Worm (Caenorhabditis elegans) whole organism, young adult: ENCODE results near the gene sqst-5.

ENCODE experiments used
- B0336.3 ChIP-seq: fragments of 200-800 bp; sonication (Bioruptor generic); IDR thresholded peaks from 2 replicates; pipeline ENCODE4 v1.3.6; 2022; ENCODE audit warnings: missing genetic modification characterization, missing compliant biosample characterization
- C06A6.2 ChIP-seq: fragments of 200-800 bp; sonication (Bioruptor generic); conservative IDR thresholded peaks from 2 replicates; pipeline ENCODE4 v1.3.6; 2022; ENCODE audit warnings: missing genetic modification characterization, missing compliant biosample characterization
- D2030.7 ChIP-seq: fragments of 200-800 bp; sonication (Bioruptor generic); IDR thresholded peaks from 2 replicates; pipeline ENCODE4 v1.3.6; 2022; ENCODE audit warnings: missing genetic modification reagents, missing genetic modification characterization, missing compliant biosample characterization
- F10E7.11 ChIP-seq: sonication (generic microtip); optimal IDR thresholded peaks from 2 replicates; lab custom pipeline; 2017; ENCODE audit warnings: mild to moderate bottlenecking, missing genetic modification characterization, moderate library complexity, missing compliant biosample characterization
- F33H1.4 ChIP-seq: fragments of 200-800 bp; sonication (Bioruptor generic); IDR thresholded peaks from 2 replicates; pipeline ENCODE4 v1.3.6; 2022; ENCODE audit warnings: missing genetic modification reagents, missing genetic modification characterization, missing compliant biosample characterization
- F39B2.1 ChIP-seq: fragments of 200-800 bp; sonication (Bioruptor generic); IDR thresholded peaks from 2 replicates; pipeline ENCODE4 v1.3.6; 2022; ENCODE audit warnings: missing genetic modification reagents, missing genetic modification characterization, missing compliant biosample characterization
- Y53G8AR.9 ChIP-seq: fragments of 200-800 bp; sonication (Bioruptor generic); conservative IDR thresholded peaks from 2 replicates; pipeline ENCODE4 v1.3.6; 2022; ENCODE audit warnings: missing genetic modification reagents, missing genetic modification characterization, missing compliant biosample characterization
- Y56A3A.18 ChIP-seq: fragments of 200-800 bp; sonication (Bioruptor generic); IDR thresholded peaks from 2 replicates; pipeline ENCODE4 v1.3.6; 2022; ENCODE audit warnings: missing genetic modification reagents, missing genetic modification characterization, missing compliant biosample characterization
- aptf-2 ChIP-seq: fragments of 200-800 bp; sonication (Bioruptor generic); conservative IDR thresholded peaks from 2 replicates; pipeline ENCODE4 v1.3.6; 2022; ENCODE audit warnings: missing genetic modification reagents, missing genetic modification characterization, missing compliant biosample characterization
- attf-3 ChIP-seq: fragments of 200-800 bp; sonication (Bioruptor generic); conservative IDR thresholded peaks from 2 replicates; pipeline ENCODE4 v1.3.6; 2022; ENCODE audit warnings: missing genetic modification reagents, missing genetic modification characterization, missing compliant biosample characterization
- attf-6 ChIP-seq: fragments of 200-800 bp; sonication (Bioruptor generic); IDR thresholded peaks from 2 replicates; pipeline ENCODE4 v1.3.6; 2022; ENCODE audit warnings: missing genetic modification reagents, missing genetic modification characterization, missing compliant biosample characterization
- ccch-3 ChIP-seq: fragments of 200-800 bp; sonication (Bioruptor generic); optimal IDR thresholded peaks from 2 replicates; lab custom pipeline; 2018; ENCODE audit warnings: mild to moderate bottlenecking, missing genetic modification characterization, missing compliant biosample characterization
- ceh-58 ChIP-seq: fragments of 200-800 bp; sonication (Bioruptor generic); IDR thresholded peaks from 2 replicates; pipeline ENCODE4 v1.3.6; 2022; ENCODE audit warnings: missing genetic modification characterization, missing compliant biosample characterization
- chd-7 ChIP-seq: sonication (generic microtip); optimal IDR thresholded peaks from 2 replicates; lab custom pipeline; 2016; ENCODE audit warnings: mild to moderate bottlenecking, missing genetic modification characterization, moderate library complexity, missing compliant biosample characterization
- dpff-1 ChIP-seq: sonication (generic microtip); optimal IDR thresholded peaks from 2 replicates; lab custom pipeline; 2017; ENCODE audit warnings: mild to moderate bottlenecking, missing genetic modification characterization, missing compliant biosample characterization
- dpl-1 ChIP-seq: fragments of 150-350 bp; optimal IDR thresholded peaks from 2 replicates; lab custom pipeline; 2014; ENCODE audit warnings: missing biosample characterization, missing genetic modification reagents, missing genetic modification characterization
- fkh-3 ChIP-seq: sonication (generic microtip); optimal IDR thresholded peaks from 2 replicates; lab custom pipeline; 2016; ENCODE audit warnings: mild to moderate bottlenecking, missing genetic modification characterization, missing compliant biosample characterization
- hlh-12 ChIP-seq: sonication (generic microtip); optimal IDR thresholded peaks from 2 replicates; lab custom pipeline; 2016; ENCODE audit warnings: missing genetic modification characterization, missing compliant biosample characterization
- hmg-1.2 ChIP-seq: fragments of 200-800 bp; sonication (Bioruptor generic); IDR thresholded peaks from 2 replicates; pipeline ENCODE4 v1.3.6; 2022; ENCODE audit warnings: missing genetic modification reagents, missing genetic modification characterization, missing compliant biosample characterization
- lag-1 ChIP-seq: fragments of 200-800 bp; sonication (Bioruptor generic); IDR thresholded peaks from 2 replicates; pipeline ENCODE4 v1.3.6; 2022; ENCODE audit warnings: missing genetic modification reagents, missing genetic modification characterization, missing compliant biosample characterization
- lin-54 ChIP-seq: fragments of 200-800 bp; sonication (Bioruptor generic); optimal IDR thresholded peaks from 2 replicates; lab custom pipeline; 2018; ENCODE audit warnings: mild to moderate bottlenecking, missing genetic modification characterization, missing compliant biosample characterization
- madf-10 ChIP-seq: sonication (generic microtip); optimal IDR thresholded peaks from 2 replicates; lab custom pipeline; 2016; ENCODE audit warnings: mild to moderate bottlenecking, missing genetic modification characterization, missing compliant biosample characterization
- madf-6 ChIP-seq: fragments of 200-800 bp; sonication (Bioruptor generic); IDR thresholded peaks from 2 replicates; pipeline ENCODE4 v1.3.6; 2022; ENCODE audit warnings: missing genetic modification reagents, missing genetic modification characterization, missing compliant biosample characterization
- madf-8 ChIP-seq: fragments of 200-800 bp; sonication (Bioruptor generic); conservative IDR thresholded peaks from 2 replicates; pipeline ENCODE4 v1.3.6; 2022; ENCODE audit warnings: missing genetic modification reagents, missing genetic modification characterization, missing compliant biosample characterization
- mcd-1 ChIP-seq: fragments of 200-800 bp; sonication (Bioruptor generic); IDR thresholded peaks from 2 replicates; pipeline ENCODE4 v1.3.6; 2022; ENCODE audit warnings: missing genetic modification reagents, missing genetic modification characterization, missing compliant biosample characterization
- pbrm-1 ChIP-seq: fragments of 200-800 bp; sonication (Bioruptor generic); IDR thresholded peaks from 2 replicates; pipeline ENCODE4 v1.3.6; 2022; ENCODE audit warnings: missing genetic modification reagents, missing genetic modification characterization, missing compliant biosample characterization
- snpc-1.1 ChIP-seq: sonication (generic microtip); optimal IDR thresholded peaks from 2 replicates; lab custom pipeline; 2017; ENCODE audit warnings: missing genetic modification characterization, mild to moderate bottlenecking, missing compliant biosample characterization, antibody characterized with exemption, moderate library complexity, missing genotype, missing genetic modification reagents; ENCODE audit not compliant: insufficient read depth
- snpc-3.4 ChIP-seq: sonication (generic microtip); optimal IDR thresholded peaks from 2 replicates; lab custom pipeline; 2017; ENCODE audit warnings: missing genetic modification characterization, mild to moderate bottlenecking, missing compliant biosample characterization, antibody characterized with exemption, moderate library complexity, missing genotype, missing genetic modification reagents
- snpc-4 ChIP-seq, 5 experiments: fragments of 150-350 bp in 1 of 5; sonication (generic microtip) in 4 of 5; optimal IDR thresholded peaks; 2 replicates each; lab custom pipeline; 2014 to 2018; ENCODE audit warnings: missing genetic modification characterization in 5 of 5, missing biosample characterization in 3 of 5, antibody characterized with exemption in 2 of 5, mild to moderate bottlenecking in 2 of 5, missing compliant biosample characterization in 2 of 5, missing genotype in 2 of 5, moderate library complexity in 2 of 5, missing genetic modification reagents in 1 of 5
- zfh-2 ChIP-seq: fragments of 200-800 bp; sonication (Bioruptor generic); conservative IDR thresholded peaks from 2 replicates; pipeline ENCODE4 v1.3.6; 2022; ENCODE audit warnings: missing genetic modification reagents, missing genetic modification characterization, missing compliant biosample characterization
- ztf-18 ChIP-seq: sonication (generic microtip); optimal IDR thresholded peaks from 2 replicates; lab custom pipeline; 2016; ENCODE audit warnings: missing genotype, mild to moderate bottlenecking, missing genetic modification characterization, missing compliant biosample characterization

The sqst-5 gene

DNA sequence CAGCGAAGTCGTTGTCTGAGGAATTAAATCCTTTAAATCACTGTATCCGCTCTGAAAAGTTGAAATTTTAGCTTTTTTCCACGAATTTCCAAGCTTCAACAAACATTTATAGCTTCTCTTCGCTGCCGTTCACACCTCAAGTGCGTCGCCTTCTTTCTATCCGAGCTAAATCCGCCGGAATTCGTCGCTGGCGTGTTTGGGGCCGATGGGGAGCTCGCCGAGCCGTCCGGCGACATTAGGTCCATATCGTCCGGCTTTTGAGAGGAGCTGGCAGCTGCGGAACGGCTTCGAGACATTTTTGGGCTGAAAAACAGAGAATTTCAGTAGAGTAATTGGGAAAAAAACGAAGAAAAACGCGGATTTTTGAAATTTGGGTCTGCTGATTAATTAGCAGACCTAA, 40.4 kb upstream of the sqst-5 start, which contains the start of gene mxl-2:
Gene mxl-2 (minus strand): TSS at position 303 of the 400 bp plus-strand sequence.
- TF ChIP-seq ccch-3 (GFP tag; lab: Kevin White, UChicago) = no peak
- TF ChIP-seq zfh-2 = peak; percentile 68

ce11 chrIII:185909-186308, 38.5 kb upstream of the sqst-5 start:
- peak; percentile 32 for TF ChIP-seq snpc-4 (GFP tag; optimal IDR thresholded peaks at IDR 0.05; lab: Kevin White, UChicago)
- peak in 2 of 4 experiments; percentile 87 to 90 for TF ChIP-seq snpc-4 (tag; optimal IDR thresholded peaks at IDR 0.05; lab: Kevin White, UChicago)
- 0 out of 2 replicates have a peak, but pooled peaks have one; percentile 13 for TF ChIP-seq D2030.7 (GFP tag; lab: Robert Waterston, UW)
- 0 out of 2 replicates have a peak, but pooled peaks have one; percentile 8 for TF ChIP-seq Y56A3A.18 (GFP tag; lab: Robert Waterston, UW)
- 0 out of 2 replicates have a peak, but pooled peaks have one; percentile 32 for TF ChIP-seq pbrm-1 (GFP tag; lab: Robert Waterston, UW)
- peak; percentile 49 for TF ChIP-seq hmg-1.2 (GFP tag; lab: Robert Waterston, UW)
- TF ChIP-seq B0336.3 = 0 out of 2 replicates have a peak, but pooled peaks have one; percentile 31
- TF ChIP-seq snpc-1.1 = peak; percentile 75
- peak; percentile 53; the same call in 1 of the 2 replicates for TF ChIP-seq attf-6

- TF ChIP-seq chd-7 (tag; lab: Kevin White, UChicago) (no peak), hlh-12 (tag; lab: Kevin White, UChicago) (no peak), C06A6.2 (GFP tag; lab: Robert Waterston, UW) (no peak), dpff-1 (tag; lab: Kevin White, UChicago) (no peak), madf-8 (GFP tag; lab: Robert Waterston, UW) (no peak), F33H1.4 (GFP tag; lab: Robert Waterston, UW) (no peak), aptf-2 (GFP tag; lab: Robert Waterston, UW) (no peak), attf-6 (no peak), dpl-1 (GFP tag; lab: Kevin White, UChicago) (no peak), F10E7.11 (tag; lab: Kevin White, UChicago) (no peak), Y53G8AR.9 (GFP tag; lab: Robert Waterston, UW) (no peak), mcd-1 (GFP tag; lab: Robert Waterston, UW) (no peak), ceh-58 (GFP tag; lab: Robert Waterston, UW) (no peak), madf-6 (GFP tag; lab: Robert Waterston, UW) (no peak), snpc-4 (GFP tag; optimal IDR thresholded peaks at IDR 0.05; lab: Kevin White, UChicago) (no peak), snpc-4 (tag; optimal IDR thresholded peaks at IDR 0.05; lab: Kevin White, UChicago) (no peak), ztf-18 (tag; lab: Kevin White, UChicago) (no peak), fkh-3 (tag; lab: Kevin White, UChicago) (no peak), lag-1 (GFP tag; lab: Robert Waterston, UW) (no peak), madf-10 (no peak)
These were observed 36.9 kb upstream of the sqst-5 start for ce11 chrIII:184335-184734.

DNA sequence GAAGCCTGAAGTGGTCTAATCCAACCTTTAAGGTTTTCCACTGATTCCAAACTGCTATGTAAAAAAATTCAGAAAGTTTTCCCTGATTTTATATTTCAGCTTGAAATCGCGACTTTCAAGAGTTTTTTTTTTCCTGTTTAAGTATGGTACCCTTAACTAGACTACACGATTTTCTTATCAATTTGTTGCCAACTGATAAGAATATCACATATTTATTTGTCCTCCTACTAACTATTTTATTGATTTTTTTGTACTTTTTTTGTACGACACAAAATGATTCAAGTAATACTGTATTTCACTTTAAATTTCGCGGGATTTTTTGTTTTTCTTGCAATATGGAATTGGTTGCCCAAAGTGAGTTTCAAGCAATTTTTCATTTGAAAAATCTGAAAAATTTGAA, 35.7 kb upstream of the sqst-5 start:
- TF ChIP-seq snpc-1.1 = no peak
- no peak for TF ChIP-seq B0336.3
- no peak for TF ChIP-seq madf-10
- TF ChIP-seq ccch-3 (GFP tag; lab: Kevin White, UChicago) = no peak
- no peak for TF ChIP-seq F39B2.1 (GFP tag; lab: Robert Waterston, UW)
- no peak for TF ChIP-seq attf-3 (GFP tag; lab: Robert Waterston, UW)
- no peak for TF ChIP-seq ceh-58 (GFP tag; lab: Robert Waterston, UW)
- no peak for TF ChIP-seq lin-54
- TF ChIP-seq snpc-3.4 (tag; lab: Kevin White, UChicago) = no peak
- TF ChIP-seq Y56A3A.18 (GFP tag; lab: Robert Waterston, UW) = no peak
- no peak for TF ChIP-seq C06A6.2 (GFP tag; lab: Robert Waterston, UW)
